Worm (Caenorhabditis elegans): ENCODE results near the gene W03F8.6.

Gene W03F8.6

ce11 chrIV:5200813-5201212 is 14.4 kb upstream of the W03F8.6 start:
- TF ChIP-seq ets-7 (tag; optimal IDR thresholded peaks at IDR 0.05) (no peak), hmbx-1 (tag; optimal IDR thresholded peaks at IDR 0.05) (no peak), ceh-13 (GFP tag; optimal IDR thresholded peaks at IDR 0.05) (no peak), pes-1 (GFP tag; IDR thresholded peaks at IDR 0.05) (no peak), ceh-36 (tag; optimal IDR thresholded peaks at IDR 0.05) (no peak), tra-4 (tag; optimal IDR thresholded peaks at IDR 0.05) (no peak), B0310.2 (tag; optimal IDR thresholded peaks at IDR 0.05) (no peak), tbx-37 (GFP tag; conservative IDR thresholded peaks at IDR 0.05) (no peak), F13C5.2 (tag; optimal IDR thresholded peaks at IDR 0.05) (no peak), scrt-1 (GFP tag; IDR thresholded peaks at IDR 0.05) (no peak), aly-1 (tag; optimal IDR thresholded peaks at IDR 0.05) (no peak), sea-1 (GFP tag; conservative IDR thresholded peaks at IDR 0.05) (no peak), flt-1 (GFP tag; IDR thresholded peaks at IDR 0.05) (no peak), tbx-11 (GFP tag; IDR thresholded peaks at IDR 0.05) (no peak), ama-1 (optimal IDR thresholded peaks at IDR 0.05) (no peak), hnd-1 (tag; optimal IDR thresholded peaks at IDR 0.05) (no peak), hmg-4 (GFP tag; optimal IDR thresholded peaks at IDR 0.05) (no peak)

- TF ChIP-seq F13C5.2 (tag; optimal IDR thresholded peaks at IDR 0.05): no peak
- TF ChIP-seq pes-1 (GFP tag; IDR thresholded peaks at IDR 0.05): no peak
- no peak for TF ChIP-seq ets-7 (tag; optimal IDR thresholded peaks at IDR 0.05)
- no peak for TF ChIP-seq hmbx-1 (tag; optimal IDR thresholded peaks at IDR 0.05)
- no peak for TF ChIP-seq scrt-1 (GFP tag; IDR thresholded peaks at IDR 0.05)
- TF ChIP-seq tbx-11 (GFP tag; IDR thresholded peaks at IDR 0.05): no peak
- TF ChIP-seq aly-1 (tag; optimal IDR thresholded peaks at IDR 0.05): no peak
- no peak for TF ChIP-seq tra-4 (tag; optimal IDR thresholded peaks at IDR 0.05)
- no peak for TF ChIP-seq B0310.2 (tag; optimal IDR thresholded peaks at IDR 0.05)
- no peak for TF ChIP-seq tbx-37 (GFP tag; conservative IDR thresholded peaks at IDR 0.05)
- no peak for TF ChIP-seq ceh-13 (GFP tag; optimal IDR thresholded peaks at IDR 0.05)
Observed at ce11 chrIV:5195531-5195930, 9.2 kb upstream of the W03F8.6 start, which contains the start of gene gpa-18. gpa-18 (minus strand) TSS chrIV:5195631.

- TF ChIP-seq hmg-4 (GFP tag; optimal IDR thresholded peaks at IDR 0.05): no peak
- no peak for TF ChIP-seq ama-1 (optimal IDR thresholded peaks at IDR 0.05)
- no peak for TF ChIP-seq tbx-37 (GFP tag; conservative IDR thresholded peaks at IDR 0.05)
- TF ChIP-seq F13C5.2 (tag; optimal IDR thresholded peaks at IDR 0.05): no peak
- TF ChIP-seq ets-7 (tag; optimal IDR thresholded peaks at IDR 0.05): no peak
- no peak for TF ChIP-seq hnd-1 (tag; optimal IDR thresholded peaks at IDR 0.05)
- TF ChIP-seq hmbx-1 (tag; optimal IDR thresholded peaks at IDR 0.05): no peak
- TF ChIP-seq aly-1 (tag; optimal IDR thresholded peaks at IDR 0.05): no peak
- TF ChIP-seq tra-4 (tag; optimal IDR thresholded peaks at IDR 0.05): no peak
- no peak for TF ChIP-seq sea-1 (GFP tag; conservative IDR thresholded peaks at IDR 0.05)
- no peak for TF ChIP-seq ceh-13 (GFP tag; optimal IDR thresholded peaks at IDR 0.05)
- TF ChIP-seq ceh-36 (tag; optimal IDR thresholded peaks at IDR 0.05): no peak
- no peak for TF ChIP-seq flt-1 (GFP tag; IDR thresholded peaks at IDR 0.05)
- no peak for TF ChIP-seq pes-1 (GFP tag; IDR thresholded peaks at IDR 0.05)
- TF ChIP-seq B0310.2 (tag; optimal IDR thresholded peaks at IDR 0.05): no peak
- TF ChIP-seq tbx-11 (GFP tag; IDR thresholded peaks at IDR 0.05): no peak
- no peak for TF ChIP-seq scrt-1 (GFP tag; IDR thresholded peaks at IDR 0.05)
Observed at ce11 chrIV:5188051-5188450, 1.7 kb upstream of the W03F8.6 start.

ce11 chrIV:5183755-5184166 is 2.6 kb downstream of the W03F8.6 start, which contains the start of gene W03F8.4:
W03F8.4 (plus strand) TSS chrIV:5184123.
- no peak for TF ChIP-seq ceh-13 (GFP tag; optimal IDR thresholded peaks at IDR 0.05)
- TF ChIP-seq flt-1 (GFP tag; IDR thresholded peaks at IDR 0.05): peak; percentile 62; the same call in 1 of the 2 replicates
- no peak for TF ChIP-seq hnd-1 (tag; optimal IDR thresholded peaks at IDR 0.05)
- peak; percentile 67; the same call in 1 of the 2 replicates for TF ChIP-seq sea-1 (GFP tag; conservative IDR thresholded peaks at IDR 0.05)
- TF ChIP-seq hmg-4 (GFP tag; optimal IDR thresholded peaks at IDR 0.05): peak; percentile 49
- TF ChIP-seq tbx-37 (GFP tag; conservative IDR thresholded peaks at IDR 0.05): no peak; the same call in 1 of the 2 replicates
- TF ChIP-seq tra-4 (tag; optimal IDR thresholded peaks at IDR 0.05): peak; percentile 4
- peak; percentile 53 for TF ChIP-seq B0310.2 (tag; optimal IDR thresholded peaks at IDR 0.05)
- TF ChIP-seq pes-1 (GFP tag; IDR thresholded peaks at IDR 0.05): peak; percentile 70
- peak; percentile 73 for TF ChIP-seq F13C5.2 (tag; optimal IDR thresholded peaks at IDR 0.05)
- 0 out of 2 replicates have a peak, but pooled peaks have one; percentile 30 for TF ChIP-seq scrt-1 (GFP tag; IDR thresholded peaks at IDR 0.05)
- TF ChIP-seq hmbx-1 (tag; optimal IDR thresholded peaks at IDR 0.05): peak; percentile 50
- TF ChIP-seq ets-7 (tag; optimal IDR thresholded peaks at IDR 0.05): no peak
- peak; percentile 54 for TF ChIP-seq ceh-36 (tag; optimal IDR thresholded peaks at IDR 0.05)
- TF ChIP-seq ama-1 (optimal IDR thresholded peaks at IDR 0.05): peak; percentile 92
- TF ChIP-seq aly-1 (tag; optimal IDR thresholded peaks at IDR 0.05): no peak
- TF ChIP-seq tbx-11 (GFP tag; IDR thresholded peaks at IDR 0.05): peak; percentile 63; the same call in 1 of the 2 replicates

- TF ChIP-seq flt-1 (GFP tag; IDR thresholded peaks at IDR 0.05): no peak
- TF ChIP-seq ceh-36 (tag; optimal IDR thresholded peaks at IDR 0.05): no peak
- no peak for TF ChIP-seq hnd-1 (tag; optimal IDR thresholded peaks at IDR 0.05)
- TF ChIP-seq aly-1 (tag; optimal IDR thresholded peaks at IDR 0.05): no peak
- no peak for TF ChIP-seq sea-1 (GFP tag; conservative IDR thresholded peaks at IDR 0.05)
- TF ChIP-seq F13C5.2 (tag; optimal IDR thresholded peaks at IDR 0.05): no peak
- no peak for TF ChIP-seq ama-1 (optimal IDR thresholded peaks at IDR 0.05)
- no peak for TF ChIP-seq hmg-4 (GFP tag; optimal IDR thresholded peaks at IDR 0.05)
- TF ChIP-seq tbx-37 (GFP tag; conservative IDR thresholded peaks at IDR 0.05): no peak
- TF ChIP-seq ceh-13 (GFP tag; optimal IDR thresholded peaks at IDR 0.05): no peak
- no peak for TF ChIP-seq ets-7 (tag; optimal IDR thresholded peaks at IDR 0.05)
- TF ChIP-seq tra-4 (tag; optimal IDR thresholded peaks at IDR 0.05): no peak
- no peak for TF ChIP-seq hmbx-1 (tag; optimal IDR thresholded peaks at IDR 0.05)
- TF ChIP-seq scrt-1 (GFP tag; IDR thresholded peaks at IDR 0.05): no peak
Observed at ce11 chrIV:5173032-5173431, 13.3 kb downstream of the W03F8.6 start, which contains the start of gene lam-1. lam-1 (plus strand) TSS chrIV:5173332.

ce11 chrIV:5171994-5172528 is 14.3 kb downstream of the W03F8.6 start:
- TF ChIP-seq hmg-4 (GFP tag; optimal IDR thresholded peaks at IDR 0.05) (no peak), tra-4 (tag; optimal IDR thresholded peaks at IDR 0.05) (no peak), B0310.2 (tag; optimal IDR thresholded peaks at IDR 0.05) (no peak), sea-1 (GFP tag; conservative IDR thresholded peaks at IDR 0.05) (0 out of 2 replicates have a peak, but pooled peaks have one; percentile 29)

- TF ChIP-seq ceh-13 (GFP tag; optimal IDR thresholded peaks at IDR 0.05): no peak
- TF ChIP-seq hmg-4 (GFP tag; optimal IDR thresholded peaks at IDR 0.05): peak; percentile 24
Observed at ce11 chrIV:5169335-5169734, 17.0 kb downstream of the W03F8.6 start.

All from whole organism, early embryonic.